Fruit fly (Drosophila melanogaster) whole organism, prepupa: ENCODE results near the gene CG7131.

Experiments
- CG10631 ChIP-seq: fragments of 200-800 bp; sonication (Bioruptor generic); optimal IDR thresholded peaks from 2 replicates; lab custom pipeline; 2016; ENCODE audit warnings: missing biosample characterization, missing genetic modification characterization
- CG10669 ChIP-seq: fragments of 200-800 bp; sonication (Bioruptor generic); optimal IDR thresholded peaks from 3 replicates; lab custom pipeline; 2018; ENCODE audit warnings: missing biosample characterization, mild to moderate bottlenecking, missing genetic modification characterization, moderate library complexity
- CG11294 ChIP-seq: fragments of 200-800 bp; sonication (Bioruptor generic); IDR thresholded peaks from 2 replicates; pipeline ENCODE4 v1.3.6; 2022; ENCODE audit warnings: missing biosample characterization, missing genetic modification characterization
- CG11762 ChIP-seq: fragments of 200-800 bp; sonication (Bioruptor generic); optimal IDR thresholded peaks from 3 replicates; lab custom pipeline; 2016; ENCODE audit warnings: missing biosample characterization, missing genetic modification characterization; ENCODE audit not compliant: insufficient read depth
- CG15336 ChIP-seq: fragments of 200-800 bp; sonication (Bioruptor generic); IDR thresholded peaks from 2 replicates; pipeline ENCODE4 v1.3.6; 2022; ENCODE audit warnings: missing biosample characterization, missing genetic modification characterization
- CG16779 ChIP-seq: fragments of 200-800 bp; sonication (Bioruptor generic); optimal IDR thresholded peaks from 3 replicates; lab custom pipeline; 2017; ENCODE audit warnings: missing biosample characterization, mild to moderate bottlenecking, missing genetic modification characterization
- CG3032 ChIP-seq: fragments of 200-800 bp; optimal IDR thresholded peaks from 2 replicates; lab custom pipeline; 2019; ENCODE audit warnings: missing biosample characterization, mild to moderate bottlenecking, missing genetic modification characterization, moderate library complexity
- CG31627 ChIP-seq: fragments of 200-800 bp; sonication (Bioruptor generic); optimal IDR thresholded peaks from 3 replicates; lab custom pipeline; 2016; ENCODE audit warnings: missing biosample characterization, missing genetic modification characterization
- CG32006 ChIP-seq: fragments of 200-800 bp; sonication (Bioruptor generic); optimal IDR thresholded peaks from 3 replicates; lab custom pipeline; 2017; ENCODE audit warnings: missing biosample characterization, mild to moderate bottlenecking, missing genetic modification characterization
- CG34406 ChIP-seq: fragments of 200-800 bp; sonication (Bioruptor generic); optimal IDR thresholded peaks from 3 replicates; lab custom pipeline; 2016; ENCODE audit warnings: missing biosample characterization, missing genetic modification characterization
- CG3919 ChIP-seq: fragments of 200-800 bp; sonication (Bioruptor generic); optimal IDR thresholded peaks from 3 replicates; lab custom pipeline; 2016; ENCODE audit warnings: missing biosample characterization, missing genetic modification characterization
- CG4318 ChIP-seq: fragments of 200-800 bp; sonication (Bioruptor generic); optimal IDR thresholded peaks from 3 replicates; lab custom pipeline; 2017; ENCODE audit warnings: missing biosample characterization, mild to moderate bottlenecking, missing genetic modification characterization
- CG6808 ChIP-seq: fragments of 200-800 bp; sonication (Bioruptor generic); optimal IDR thresholded peaks from 3 replicates; lab custom pipeline; 2017; ENCODE audit warnings: missing biosample characterization, missing genetic modification characterization, mild to moderate bottlenecking, moderate library complexity, missing genetic modification reagents
- CG8119 ChIP-seq: fragments of 200-800 bp; sonication (Bioruptor generic); IDR thresholded peaks from 3 replicates; pipeline ENCODE4 v1.3.6; 2022; ENCODE audit warnings: missing biosample characterization, missing genetic modification characterization
- CG8319 ChIP-seq: fragments of 200-800 bp; sonication (Bioruptor generic); optimal IDR thresholded peaks from 3 replicates; lab custom pipeline; 2016; ENCODE audit warnings: missing biosample characterization, missing genetic modification characterization
- Eip75B ChIP-seq: fragments of 200-800 bp; sonication (Bioruptor generic); optimal IDR thresholded peaks from 3 replicates; lab custom pipeline; 2016; ENCODE audit warnings: missing biosample characterization, missing genetic modification characterization
- Eip78C ChIP-seq: fragments of 200-800 bp; sonication (Bioruptor generic); peaks from one replicate; lab custom pipeline; 2016; ENCODE audit warnings: missing biosample characterization, missing genetic modification characterization
- Eip93F ChIP-seq: fragments of 200-800 bp; sonication (Bioruptor generic); optimal IDR thresholded peaks from 2 replicates; lab custom pipeline; 2016; ENCODE audit warnings: missing biosample characterization, mild to moderate bottlenecking, missing genetic modification characterization
- Ets21C ChIP-seq: fragments of 200-800 bp; sonication (Bioruptor generic); optimal IDR thresholded peaks from 3 replicates; lab custom pipeline; 2016; ENCODE audit warnings: missing biosample characterization, missing genetic modification characterization
- Ets96B ChIP-seq: fragments of 200-800 bp; optimal IDR thresholded peaks from 2 replicates; lab custom pipeline; 2019; ENCODE audit warnings: missing biosample characterization, mild to moderate bottlenecking, missing genetic modification characterization, moderate library complexity
- Gug ChIP-seq: fragments of 200-800 bp; sonication (Bioruptor generic); IDR thresholded peaks from 2 replicates; pipeline ENCODE4 v1.3.6; 2022; ENCODE audit warnings: missing biosample characterization, missing genetic modification characterization
- Hr38 ChIP-seq: sonication (Bioruptor generic); optimal IDR thresholded peaks from 2 replicates; lab custom pipeline; 2016; ENCODE audit warnings: missing biosample characterization, missing genetic modification characterization
- Hr39 ChIP-seq: fragments of 200-800 bp; sonication (Bioruptor generic); optimal IDR thresholded peaks from 2 replicates; lab custom pipeline; 2016; ENCODE audit warnings: missing biosample characterization, missing genetic modification characterization
- Lpt ChIP-seq: fragments of 200-800 bp; sonication (Bioruptor generic); optimal IDR thresholded peaks from 3 replicates; lab custom pipeline; 2016; ENCODE audit warnings: missing biosample characterization, missing genetic modification characterization
- Met ChIP-seq: fragments of 200-800 bp; sonication (Bioruptor generic); optimal IDR thresholded peaks from 3 replicates; lab custom pipeline; 2016; ENCODE audit warnings: missing biosample characterization, missing genetic modification characterization
- OdsH ChIP-seq: fragments of 200-800 bp; sonication (Bioruptor generic); optimal IDR thresholded peaks from 3 replicates; lab custom pipeline; 2016; ENCODE audit warnings: missing biosample characterization, missing genetic modification characterization
- Smox ChIP-seq: fragments of 200-800 bp; sonication (Bioruptor generic); optimal IDR thresholded peaks from 3 replicates; lab custom pipeline; 2016; ENCODE audit warnings: missing biosample characterization, missing genetic modification characterization
- Sox102F ChIP-seq: fragments of 200-800 bp; sonication (Bioruptor generic); optimal IDR thresholded peaks from 2 replicates; lab custom pipeline; 2016; ENCODE audit warnings: missing biosample characterization, mild to moderate bottlenecking, missing genetic modification characterization
- achi ChIP-seq: fragments of 200-800 bp; sonication (Bioruptor generic); optimal IDR thresholded peaks from 3 replicates; lab custom pipeline; 2016; ENCODE audit warnings: missing biosample characterization, missing genetic modification characterization
- dsx ChIP-seq: fragments of 200-800 bp; optimal IDR thresholded peaks from 3 replicates; lab custom pipeline; 2019; ENCODE audit warnings: missing biosample characterization, mild to moderate bottlenecking, missing genetic modification characterization, moderate library complexity; ENCODE audit not compliant: poor library complexity, severe bottlenecking
- esn ChIP-seq: fragments of 200-800 bp; sonication (Bioruptor generic); optimal IDR thresholded peaks from 2 replicates; lab custom pipeline; 2016; ENCODE audit warnings: missing biosample characterization, mild to moderate bottlenecking, missing genetic modification characterization, moderate library complexity
- fd85E ChIP-seq: fragments of 200-800 bp; sonication (Bioruptor generic); optimal IDR thresholded peaks from 3 replicates; lab custom pipeline; 2016; ENCODE audit warnings: missing biosample characterization, missing genetic modification characterization
- lz ChIP-seq: fragments of 200-800 bp; sonication (Bioruptor generic); optimal IDR thresholded peaks from 3 replicates; lab custom pipeline; 2016; ENCODE audit warnings: missing biosample characterization, missing genetic modification characterization
- net ChIP-seq: fragments of 200-800 bp; sonication (Bioruptor generic); optimal IDR thresholded peaks from 3 replicates; lab custom pipeline; 2016; ENCODE audit warnings: missing biosample characterization, missing genetic modification characterization
- pdm3 ChIP-seq: fragments of 200-800 bp; sonication (Bioruptor generic); optimal IDR thresholded peaks from 3 replicates; lab custom pipeline; 2016; ENCODE audit warnings: missing biosample characterization, missing genetic modification characterization
- salr ChIP-seq, 2 experiments: fragments of 200-800 bp; sonication (Bioruptor generic); optimal IDR thresholded peaks; 3 replicates each; lab custom pipeline; 2016 to 2018; ENCODE audit warnings: missing biosample characterization in 2 of 2, missing genetic modification characterization in 2 of 2, mild to moderate bottlenecking in 1 of 2
- spab ChIP-seq: fragments of 200-800 bp; sonication (Bioruptor generic); optimal IDR thresholded peaks from 2 replicates; lab custom pipeline; 2017; ENCODE audit warnings: missing biosample characterization, mild to moderate bottlenecking, missing genetic modification characterization, missing genetic modification reagents
- svp ChIP-seq: fragments of 200-800 bp; sonication (Bioruptor generic); peaks from one replicate; lab custom pipeline; 2016; ENCODE audit warnings: missing biosample characterization, missing genetic modification characterization
- topi ChIP-seq: fragments of 200-800 bp; sonication (Bioruptor generic); optimal IDR thresholded peaks from 3 replicates; lab custom pipeline; 2016; ENCODE audit warnings: missing biosample characterization, missing genetic modification characterization
- vri ChIP-seq: fragments of 200-800 bp; sonication (Bioruptor generic); optimal IDR thresholded peaks from 3 replicates; lab custom pipeline; 2016; ENCODE audit warnings: missing biosample characterization, mild to moderate bottlenecking, missing genetic modification characterization

CG7131 gene

dm6 chr3R:18251876-18252275, 36.7 kb downstream of the CG7131 start:
- TF ChIP-seq CG16779 (tag; lab: Kevin White, UChicago) (no peak), vri (GFP tag; lab: Kevin White, UChicago) (no peak), lz (GFP tag; lab: Kevin White, UChicago) (no peak), CG8119 (GFP tag; lab: Robert Waterston, UW) (no peak), CG10669 (GFP tag; lab: Kevin White, UChicago) (no peak), CG10631 (GFP tag; lab: Kevin White, UChicago) (no peak), esn (GFP tag; lab: Kevin White, UChicago) (no peak), CG8319 (GFP tag; lab: Kevin White, UChicago) (no peak), Eip78C (GFP tag; lab: Kevin White, UChicago) (no peak), spab (no peak), Hr39 (GFP tag; lab: Kevin White, UChicago) (no peak), Ets96B (tag; lab: Kevin White, UChicago) (no peak), Ets21C (GFP tag; lab: Kevin White, UChicago) (no peak), fd85E (GFP tag; lab: Kevin White, UChicago) (no peak), CG3032 (tag; lab: Kevin White, UChicago) (no peak), CG34406 (no peak), CG15336 (GFP tag; lab: Robert Waterston, UW) (no peak), salr (GFP tag; optimal IDR thresholded peaks at IDR 0.05; lab: Kevin White, UChicago) (no peak), CG11762 (GFP tag; lab: Kevin White, UChicago) (no peak)

DNA sequence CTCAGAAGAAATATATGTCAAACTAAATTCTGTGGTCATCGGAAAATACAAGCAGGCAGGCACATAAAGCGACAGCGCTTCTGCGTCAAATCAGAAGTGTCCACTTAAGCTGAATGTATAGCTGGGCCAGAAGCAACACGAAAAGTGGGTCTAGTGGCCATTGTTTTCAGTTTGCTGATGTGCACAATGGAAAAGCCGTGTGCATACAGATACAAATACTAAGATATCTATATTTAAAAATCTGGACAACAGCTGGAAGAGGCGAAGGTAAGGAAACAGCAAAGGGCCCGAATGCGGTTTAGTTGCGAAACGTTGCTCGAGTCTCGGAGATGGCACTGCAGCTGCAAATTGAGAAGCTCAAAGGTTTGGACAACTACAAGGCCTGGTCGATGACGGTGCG, 37.8 kb downstream of the CG7131 start, which contains the start of gene CG18598:
CG18598 (plus strand) TSS at position 301 of the 400 bp plus-strand sequence.
- TF ChIP-seq CG11294 (GFP tag; lab: Robert Waterston, UW), result no peak
- no peak for TF ChIP-seq Hr39 (GFP tag; lab: Kevin White, UChicago)
- no peak for TF ChIP-seq net (GFP tag; lab: Kevin White, UChicago)
- TF ChIP-seq CG3032 (tag; lab: Kevin White, UChicago), result no peak
- TF ChIP-seq Gug (GFP tag; lab: Robert Waterston, UW), result no peak
- TF ChIP-seq CG4318, result no peak
- no peak for TF ChIP-seq vri (GFP tag; lab: Kevin White, UChicago)
- TF ChIP-seq Smox (GFP tag; lab: Kevin White, UChicago), result no peak
- no peak for TF ChIP-seq dsx (GFP tag; lab: Kevin White, UChicago)

DNA sequence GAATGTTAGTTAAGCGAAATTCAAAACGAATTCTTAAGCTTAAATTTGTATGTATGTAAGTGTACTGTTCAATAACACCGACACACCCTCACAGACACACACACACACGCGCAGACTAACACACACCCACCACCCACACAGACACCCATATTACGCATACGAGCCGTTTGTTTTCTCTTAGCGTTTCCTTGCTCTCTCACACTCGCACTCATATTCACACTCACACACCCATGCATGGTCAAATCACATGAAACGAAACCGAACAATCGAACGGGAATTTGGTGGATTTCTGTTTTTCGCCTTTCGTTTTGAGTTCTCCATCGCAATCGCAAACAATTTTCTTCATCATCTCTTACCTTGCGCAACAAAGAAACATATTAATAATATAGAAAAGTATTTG, 39.3 kb downstream of the CG7131 start:
- TF ChIP-seq net (GFP tag; lab: Kevin White, UChicago), result no peak
- TF ChIP-seq CG11762 (GFP tag; lab: Kevin White, UChicago), result no peak
- TF ChIP-seq CG34406, result no peak
- TF ChIP-seq CG16779 (tag; lab: Kevin White, UChicago), result no peak
- TF ChIP-seq achi (GFP tag; lab: Kevin White, UChicago), result no peak
- TF ChIP-seq Eip75B (GFP tag; lab: Kevin White, UChicago), result no peak
- no peak for TF ChIP-seq Eip93F (GFP tag; lab: Kevin White, UChicago)
- TF ChIP-seq svp, result no peak
- no peak for TF ChIP-seq Sox102F (GFP tag; lab: Kevin White, UChicago)

DNA sequence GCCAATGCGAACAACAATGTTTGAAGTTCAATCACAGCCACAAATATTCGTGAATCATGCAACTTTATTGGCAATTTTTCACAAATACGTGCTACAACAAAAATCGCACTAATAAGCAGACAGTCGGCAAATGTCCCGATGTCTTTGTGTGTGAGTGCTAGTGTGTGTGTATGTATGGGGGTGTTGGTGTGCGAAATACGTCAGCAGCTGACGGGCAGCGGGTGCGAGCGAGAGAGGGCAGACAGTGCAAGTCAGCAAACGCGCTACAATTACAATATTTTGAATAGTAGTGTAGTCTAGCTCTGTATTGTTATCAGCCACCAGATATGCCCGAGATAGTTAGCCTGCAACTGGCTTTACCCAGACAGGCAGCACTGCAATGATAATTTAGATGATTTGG, 42.5 kb downstream of the CG7131 start:
- no peak for TF ChIP-seq CG32006 (GFP tag; lab: Kevin White, UChicago)
- no peak for TF ChIP-seq CG3919 (GFP tag; lab: Kevin White, UChicago)
- no peak for TF ChIP-seq CG6808
- no peak for TF ChIP-seq CG8119 (GFP tag; lab: Robert Waterston, UW)
- no peak for TF ChIP-seq Gug (GFP tag; lab: Robert Waterston, UW)
- TF ChIP-seq Lpt (GFP tag; lab: Kevin White, UChicago), result no peak
- no peak for TF ChIP-seq CG31627 (GFP tag; lab: Kevin White, UChicago)
- TF ChIP-seq Eip93F (GFP tag; lab: Kevin White, UChicago), result no peak
- TF ChIP-seq OdsH (GFP tag; lab: Kevin White, UChicago), result no peak
- TF ChIP-seq topi, result no peak
- TF ChIP-seq Hr38 (GFP tag; lab: Kevin White, UChicago), result no peak
- no peak for TF ChIP-seq Met
- TF ChIP-seq pdm3 (GFP tag; lab: Kevin White, UChicago), result no peak
